Worm (Caenorhabditis elegans): ENCODE measurements around the gene srw-102.

DNA sequence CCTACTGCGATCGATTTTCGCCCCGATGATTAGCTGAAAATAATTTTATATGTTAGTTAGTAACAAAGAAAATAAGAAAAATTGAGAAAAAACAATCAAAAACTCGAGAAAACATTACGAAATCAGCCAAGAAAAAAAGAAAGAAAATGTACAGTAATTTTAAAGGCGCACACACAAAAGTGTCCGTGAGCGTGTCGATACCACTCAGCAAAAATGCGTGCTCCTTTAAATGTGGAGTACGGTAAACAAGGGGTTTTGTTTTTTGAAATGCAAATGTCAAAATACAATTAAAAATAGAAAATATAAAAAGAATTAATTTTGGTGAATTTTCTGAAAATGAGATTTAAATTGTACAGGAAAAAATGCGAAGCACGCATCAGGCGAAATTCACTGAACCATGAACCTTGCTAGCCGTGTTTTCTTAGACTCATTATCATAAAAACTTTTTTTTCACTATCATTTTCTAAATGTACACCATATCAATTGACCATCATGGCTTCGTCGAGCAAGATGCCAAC is 18.4 kb upstream of the srw-102 start, which contains the start of gene srw-90:
- TF ChIP-seq daf-12 (tag; optimal IDR thresholded peaks at IDR 0.05) (no peak), nhr-11 (tag; optimal IDR thresholded peaks at IDR 0.05) (no peak), ZK546.5 (tag; optimal IDR thresholded peaks at IDR 0.05) (no peak), unc-62 (GFP tag; optimal IDR thresholded peaks at IDR 0.05) (no peak), fkh-10 (GFP tag; optimal IDR thresholded peaks at IDR 0.05) (no peak), elt-2 (tag; optimal IDR thresholded peaks at IDR 0.05) (no peak), aly-2 (tag; optimal IDR thresholded peaks at IDR 0.05) (no peak), ama-1 (optimal IDR thresholded peaks at IDR 0.05) (no peak), nhr-237 (tag; optimal IDR thresholded peaks at IDR 0.05) (no peak), unc-39 (tag; optimal IDR thresholded peaks at IDR 0.05) (no peak)

All from whole organism, L3 larva.